Fruit fly (Drosophila melanogaster): ENCODE measurements around the gene CG13855.

DNA sequence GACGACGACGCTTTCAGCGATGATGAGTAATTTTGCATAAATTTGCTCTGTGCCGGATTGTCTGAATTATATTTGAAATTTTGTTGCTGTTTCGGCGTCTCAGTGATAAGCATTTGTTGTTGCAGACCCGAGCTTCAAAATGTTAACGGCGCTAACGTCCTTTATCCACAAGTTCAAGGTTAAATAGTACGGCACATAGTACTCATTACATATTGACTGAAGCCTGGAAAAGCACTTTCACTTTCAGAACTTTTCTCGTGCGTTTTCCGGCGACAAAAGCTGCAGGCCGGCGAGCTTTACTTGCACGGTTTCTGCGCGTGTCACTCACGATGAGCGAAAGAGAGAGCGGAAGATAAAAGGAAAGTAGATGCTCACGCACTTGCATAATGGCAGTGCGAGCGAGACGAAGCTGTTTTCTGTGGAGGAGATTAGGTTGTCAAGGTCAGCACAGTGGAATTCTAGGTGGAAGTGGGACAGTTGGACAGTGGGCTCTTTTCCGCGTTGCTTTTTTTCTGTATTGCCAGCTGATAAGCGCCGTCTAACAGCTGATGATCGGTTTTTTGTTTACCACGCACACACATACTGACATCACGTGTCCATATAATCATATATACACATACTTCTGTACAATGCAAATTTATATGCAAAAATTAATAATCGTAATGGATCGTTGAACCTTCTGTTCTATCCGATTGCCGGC lies 37.5 kb upstream of the CG13855 start:
- no peak for TF ChIP-seq CG9948 (tag; optimal IDR thresholded peaks at IDR 0.05)
- TF ChIP-seq gl (tag; optimal IDR thresholded peaks at IDR 0.05), result no peak
- no peak for TF ChIP-seq rn (GFP tag; IDR thresholded peaks at IDR 0.05)
- no peak for TF ChIP-seq CG10348 (GFP tag; IDR thresholded peaks at IDR 0.05)
- TF ChIP-seq CG12605 (GFP tag; IDR thresholded peaks at IDR 0.05), result no peak
- TF ChIP-seq D1 (tag; optimal IDR thresholded peaks at IDR 0.05), result no peak
- TF ChIP-seq CG17806 (tag; optimal IDR thresholded peaks at IDR 0.05), result no peak
- no peak for TF ChIP-seq CG34367 (tag; optimal IDR thresholded peaks at IDR 0.05)
- TF ChIP-seq CG13204 (GFP tag; optimal IDR thresholded peaks at IDR 0.05), result no peak
